Fruit fly (Drosophila melanogaster) whole organism, embryonic: ENCODE data around the gene Mst98Cb.
A peak's percentile ranks its signal among the peaks of the same experiment; 100 is the strongest.

Experiments used
- Abd-B ChIP-seq: fragments of 200-800 bp; sonication (Bioruptor generic); optimal IDR thresholded peaks from 2 replicates; lab custom pipeline; 2018; ENCODE audit warnings: missing biosample characterization, mild to moderate bottlenecking, missing genetic modification characterization, moderate library complexity
- Atf3 ChIP-seq: fragments of 200-800 bp; sonication (Bioruptor generic); optimal IDR thresholded peaks from 3 replicates; lab custom pipeline; 2016; ENCODE audit warnings: missing biosample characterization, missing genetic modification characterization
- B-H2 ChIP-seq: fragments of 200-800 bp; sonication (Bioruptor generic); optimal IDR thresholded peaks from 2 replicates; lab custom pipeline; 2018; ENCODE audit warnings: missing biosample characterization, mild to moderate bottlenecking, missing genetic modification characterization
- Bgb ChIP-seq: fragments of 200-800 bp; sonication (Bioruptor generic); IDR thresholded peaks from 2 replicates; pipeline ENCODE4 v1.3.6; 2022; ENCODE audit warnings: missing biosample characterization, missing genetic modification characterization; ENCODE audit not compliant: partially characterized antibody
- CG1024 ChIP-seq: fragments of 200-800 bp; sonication (Bioruptor generic); IDR thresholded peaks from 2 replicates; pipeline ENCODE4 v1.3.6; 2022; ENCODE audit warnings: missing biosample characterization, missing genetic modification characterization
- CG10321 ChIP-seq: fragments of 200-800 bp; sonication (Bioruptor generic); IDR thresholded peaks from 2 replicates; pipeline ENCODE4 v1.3.6; 2022; ENCODE audit warnings: missing biosample characterization, missing genetic modification characterization
- CG14014 ChIP-seq: fragments of 200-800 bp; sonication (Bioruptor generic); IDR thresholded peaks from 2 replicates; pipeline ENCODE4 v1.3.6; 2022; ENCODE audit warnings: missing biosample characterization, missing genetic modification characterization
- CG14860 ChIP-seq: fragments of 200-800 bp; sonication (Bioruptor generic); IDR thresholded peaks from 3 replicates; pipeline ENCODE4 v1.3.6; 2022; ENCODE audit warnings: missing biosample characterization, missing genetic modification characterization; ENCODE audit not compliant: partially characterized antibody
- CG15011 ChIP-seq: fragments of 200-800 bp; sonication (Bioruptor generic); optimal IDR thresholded peaks from 3 replicates; lab custom pipeline; 2018; ENCODE audit warnings: missing biosample characterization, mild to moderate bottlenecking, missing genetic modification characterization
- CG15073 ChIP-seq: fragments of 200-800 bp; sonication (Bioruptor generic); optimal IDR thresholded peaks from 2 replicates; lab custom pipeline; 2016; ENCODE audit warnings: missing biosample characterization, missing genetic modification characterization
- CG17361 ChIP-seq: fragments of 200-800 bp; sonication (Bioruptor generic); IDR thresholded peaks from 3 replicates; pipeline ENCODE4 v1.3.6; 2022; ENCODE audit warnings: missing biosample characterization, missing genetic modification characterization
- CG18619 ChIP-seq: fragments of 200-800 bp; sonication (Bioruptor generic); optimal IDR thresholded peaks from 3 replicates; lab custom pipeline; 2017; ENCODE audit warnings: missing biosample characterization, mild to moderate bottlenecking, missing genetic modification characterization
- CG2116 ChIP-seq: fragments of 200-800 bp; sonication (Bioruptor generic); optimal IDR thresholded peaks from 3 replicates; lab custom pipeline; 2018; ENCODE audit warnings: missing biosample characterization, mild to moderate bottlenecking, missing genetic modification characterization
- CG2120 ChIP-seq: fragments of 200-800 bp; sonication (Bioruptor generic); optimal IDR thresholded peaks from 3 replicates; lab custom pipeline; 2016; ENCODE audit warnings: missing biosample characterization, missing genetic modification characterization
- CG30403 ChIP-seq: fragments of 200-800 bp; sonication (Bioruptor generic); optimal IDR thresholded peaks from 3 replicates; lab custom pipeline; 2016; ENCODE audit warnings: missing biosample characterization, missing genetic modification characterization
- CG30431 ChIP-seq: fragments of 200-800 bp; sonication (Bioruptor generic); optimal IDR thresholded peaks from 2 replicates; lab custom pipeline; 2017; ENCODE audit warnings: missing biosample characterization, missing genetic modification characterization
- CG31441 ChIP-seq: fragments of 200-800 bp; sonication (Bioruptor generic); IDR thresholded peaks from 2 replicates; pipeline ENCODE4 v1.3.6; 2022; ENCODE audit warnings: missing biosample characterization, missing genetic modification characterization
- CG6175 ChIP-seq: fragments of 200-800 bp; sonication (Bioruptor generic); IDR thresholded peaks from 3 replicates; pipeline ENCODE4 v1.3.6; 2022; ENCODE audit warnings: missing biosample characterization, missing genetic modification characterization
- CG6791 ChIP-seq: fragments of 200-800 bp; sonication (Bioruptor generic); IDR thresholded peaks from 3 replicates; pipeline ENCODE4 v1.3.6; 2022; ENCODE audit warnings: missing biosample characterization, missing genetic modification characterization; ENCODE audit not compliant: partially characterized antibody
- CG6854 ChIP-seq: fragments of 200-800 bp; sonication (Bioruptor generic); optimal IDR thresholded peaks from 3 replicates; lab custom pipeline; 2017; ENCODE audit warnings: missing biosample characterization, mild to moderate bottlenecking, missing genetic modification characterization
- CG7372 ChIP-seq: fragments of 200-800 bp; sonication (Bioruptor generic); IDR thresholded peaks from 2 replicates; pipeline ENCODE4 v1.3.6; 2022; ENCODE audit warnings: missing biosample characterization, missing genetic modification characterization
- CG8944 ChIP-seq: fragments of 200-800 bp; sonication (Bioruptor generic); optimal IDR thresholded peaks from 3 replicates; lab custom pipeline; 2016; ENCODE audit warnings: missing biosample characterization, missing genetic modification characterization
- CG9932 ChIP-seq: fragments of 200-800 bp; sonication (Bioruptor generic); IDR thresholded peaks from 2 replicates; pipeline ENCODE4 v1.3.6; 2022; ENCODE audit warnings: missing biosample characterization, missing genetic modification characterization
- Fer1 ChIP-seq: fragments of 200-800 bp; sonication (Bioruptor generic); optimal IDR thresholded peaks from 2 replicates; lab custom pipeline; 2017; ENCODE audit warnings: missing biosample characterization, mild to moderate bottlenecking, missing genetic modification characterization
- GATAe ChIP-seq: fragments of 200-800 bp; sonication (Bioruptor generic); conservative IDR thresholded peaks from 2 replicates; pipeline ENCODE4 v1.3.6; 2022; ENCODE audit warnings: missing biosample characterization, missing genetic modification characterization
- Hmr ChIP-seq: fragments of 200-800 bp; sonication (Bioruptor generic); optimal IDR thresholded peaks from 3 replicates; lab custom pipeline; 2017; ENCODE audit warnings: mild to moderate bottlenecking, missing biosample characterization, missing genetic modification reagents, missing genetic modification characterization
- Hr3 ChIP-seq: fragments of 200-800 bp; sonication (Bioruptor generic); optimal IDR thresholded peaks from 3 replicates; lab custom pipeline; 2016; ENCODE audit warnings: missing biosample characterization, missing genetic modification characterization
- Hr51 ChIP-seq, 2 experiments: fragments of 200-800 bp; sonication (Bioruptor generic); optimal IDR thresholded peaks; 2 replicates in 1 of 2; 3 replicates in 1 of 2; lab custom pipeline; 2016 to 2018; ENCODE audit warnings: missing biosample characterization in 2 of 2, missing genetic modification characterization in 2 of 2, mild to moderate bottlenecking in 1 of 2, moderate library complexity in 1 of 2
- Lim3 ChIP-seq: fragments of 200-800 bp; sonication (Bioruptor generic); IDR thresholded peaks from 2 replicates; pipeline ENCODE4 v1.3.6; 2022; ENCODE audit warnings: missing biosample characterization, missing genetic modification characterization
- al ChIP-seq: fragments of 200-800 bp; sonication (Bioruptor generic); IDR thresholded peaks from 2 replicates; pipeline ENCODE4 v1.3.6; 2022; ENCODE audit warnings: missing biosample characterization, missing genetic modification characterization
- ash1 ChIP-seq: fragments of 200-800 bp; sonication (Bioruptor generic); optimal IDR thresholded peaks from 2 replicates; lab custom pipeline; 2018; ENCODE audit warnings: missing biosample characterization, mild to moderate bottlenecking, missing genetic modification characterization
- az2 ChIP-seq: fragments of 200-800 bp; sonication (Bioruptor generic); optimal IDR thresholded peaks from 3 replicates; lab custom pipeline; 2016; ENCODE audit warnings: missing biosample characterization, missing genetic modification characterization
- chif ChIP-seq, 2 experiments: fragments of 200-800 bp; sonication (Bioruptor generic); optimal IDR thresholded peaks; 3 replicates each; lab custom pipeline; 2016; ENCODE audit warnings: missing biosample characterization in 2 of 2, missing genetic modification characterization in 2 of 2
- chn ChIP-seq: fragments of 200-800 bp; sonication (Bioruptor generic); optimal IDR thresholded peaks from 2 replicates; lab custom pipeline; 2016; ENCODE audit warnings: missing biosample characterization, missing genetic modification characterization
- da ChIP-seq: fragments of 200-800 bp; sonication (Bioruptor generic); optimal IDR thresholded peaks from 2 replicates; lab custom pipeline; 2016; ENCODE audit warnings: missing biosample characterization, missing genetic modification characterization
- danr ChIP-seq: fragments of 200-800 bp; sonication (Bioruptor generic); IDR thresholded peaks from 2 replicates; pipeline ENCODE4 v1.3.6; 2022; ENCODE audit warnings: missing biosample characterization, missing genetic modification characterization
- disco-r ChIP-seq: fragments of 200-800 bp; sonication (Bioruptor generic); optimal IDR thresholded peaks from 2 replicates; lab custom pipeline; 2016; ENCODE audit warnings: missing biosample characterization, missing genetic modification characterization
- dmrt99B ChIP-seq: fragments of 200-800 bp; sonication (Bioruptor generic); optimal IDR thresholded peaks from 2 replicates; lab custom pipeline; 2018; ENCODE audit warnings: missing biosample characterization, mild to moderate bottlenecking, missing genetic modification characterization, moderate library complexity
- dpn ChIP-seq, 2 experiments: fragments of 200-800 bp; sonication (Bioruptor generic); optimal IDR thresholded peaks; 3 replicates each; lab custom pipeline; 2016; ENCODE audit warnings: missing biosample characterization in 2 of 2, missing genetic modification characterization in 2 of 2
- ewg ChIP-seq: fragments of 200-800 bp; sonication (Bioruptor generic); optimal IDR thresholded peaks from 3 replicates; lab custom pipeline; 2017; ENCODE audit warnings: mild to moderate bottlenecking, missing biosample characterization, missing genetic modification reagents, missing genetic modification characterization
- fd3F ChIP-seq: fragments of 200-800 bp; sonication (Bioruptor generic); optimal IDR thresholded peaks from 2 replicates; lab custom pipeline; 2018; ENCODE audit warnings: missing biosample characterization, mild to moderate bottlenecking, missing genetic modification characterization, moderate library complexity
- kah ChIP-seq: fragments of 200-800 bp; sonication (Bioruptor generic); optimal IDR thresholded peaks from 2 replicates; lab custom pipeline; 2018; ENCODE audit warnings: missing biosample characterization, mild to moderate bottlenecking, missing genetic modification characterization
- mam ChIP-seq: fragments of 200-800 bp; sonication (Bioruptor generic); optimal IDR thresholded peaks from 3 replicates; lab custom pipeline; 2016; ENCODE audit warnings: missing biosample characterization, missing genetic modification characterization
- ro ChIP-seq: fragments of 200-800 bp; sonication (Bioruptor generic); IDR thresholded peaks from 2 replicates; pipeline ENCODE4 v1.3.6; 2022; ENCODE audit warnings: missing biosample characterization, missing genetic modification characterization
- tll ChIP-seq, 2 experiments: fragments of 200-800 bp in 1 of 2; fragments of >200 bp in 1 of 2; sonication (Bioruptor generic) in 1 of 2; optimal IDR thresholded peaks; 2 replicates each; lab custom pipeline; 2017 to 2019; ENCODE audit warnings: missing biosample characterization in 2 of 2, missing genetic modification characterization in 2 of 2, mild to moderate bottlenecking in 1 of 2, moderate library complexity in 1 of 2
- tna ChIP-seq: fragments of 200-800 bp; sonication (Bioruptor generic); IDR thresholded peaks from 2 replicates; pipeline ENCODE4 v1.3.6; 2022; ENCODE audit warnings: missing biosample characterization, missing genetic modification characterization; ENCODE audit not compliant: partially characterized antibody
- toy ChIP-seq: fragments of 200-800 bp; sonication (Bioruptor generic); IDR thresholded peaks from 2 replicates; pipeline ENCODE4 v1.3.6; 2022; ENCODE audit warnings: missing biosample characterization, missing genetic modification characterization
- unc-4 ChIP-seq: fragments of 200-800 bp; sonication (Bioruptor generic); IDR thresholded peaks from 2 replicates; pipeline ENCODE4 v1.3.6; 2022; ENCODE audit warnings: missing biosample characterization, missing genetic modification characterization; ENCODE audit not compliant: partially characterized antibody
- zen2 ChIP-seq: fragments of 200-800 bp; sonication (Bioruptor generic); IDR thresholded peaks from 3 replicates; pipeline ENCODE4 v1.3.6; 2022; ENCODE audit warnings: missing biosample characterization, missing genetic modification characterization; ENCODE audit not compliant: partially characterized antibody

The Mst98Cb gene

DNA sequence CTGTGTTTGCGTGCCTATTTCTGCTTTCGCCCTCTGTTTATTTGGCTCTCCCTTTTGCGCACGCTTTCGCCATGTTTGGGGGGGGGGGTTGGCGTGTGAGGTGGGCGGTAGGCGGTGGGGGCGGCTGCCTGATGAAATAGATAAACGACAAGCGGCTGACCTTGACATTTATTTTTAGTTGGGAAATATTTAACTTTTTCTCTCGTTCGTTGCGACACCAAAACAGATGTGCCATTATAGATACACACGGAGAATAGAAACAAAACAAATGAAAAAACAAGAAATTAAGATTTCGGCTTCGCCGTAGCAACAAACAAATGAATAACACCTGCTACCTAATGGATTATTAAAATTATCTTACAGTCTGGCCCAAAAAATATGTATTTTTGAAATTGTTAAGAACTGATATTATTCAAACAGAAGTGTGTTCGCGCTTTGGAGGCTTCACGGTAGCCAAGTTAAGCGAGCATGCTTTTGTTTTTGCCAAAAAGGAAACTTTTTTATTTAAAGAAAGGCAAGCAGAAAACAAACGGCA lies 39.6 kb downstream of the Mst98Cb start (continued):
- TF ChIP-seq ewg (GFP tag; lab: Kevin White, UChicago) (no peak), GATAe (GFP tag; lab: Robert Waterston, UW) (0 out of 2 replicates have a peak, but pooled peaks have one; percentile 33), mam (GFP tag; lab: Kevin White, UChicago) (peak; percentile 71), Hr3 (GFP tag; lab: Kevin White, UChicago) (peak; percentile 34), ro (GFP tag; lab: Robert Waterston, UW) (no peak), tna (no peak), CG9932 (GFP tag; lab: Robert Waterston, UW) (peak; percentile 86), chn (peak; percentile 3), CG30403 (GFP tag; lab: Kevin White, UChicago) (peak; percentile 63), Hmr (GFP tag; lab: Kevin White, UChicago) (peak; percentile 64), az2 (GFP tag; lab: Kevin White, UChicago) (peak; percentile 47), CG6175 (peak; percentile 58; the same call in 1 of the 3 replicates), Bgb (GFP tag; lab: Robert Waterston, UW) (no peak; the same call in 1 of the 2 replicates), CG17361 (GFP tag; lab: Robert Waterston, UW) (peak; percentile 66; the same call in 2 of the 3 replicates), CG15073 (no peak), CG14860 (GFP tag; lab: Robert Waterston, UW) (no peak), chif (GFP tag; optimal IDR thresholded peaks at IDR 0.05; lab: Kevin White, UChicago) (peak in 1 of 2 experiments; percentile 10), Hr51 (GFP tag; optimal IDR thresholded peaks at IDR 0.05; lab: Kevin White, UChicago) (peak in 1 of 2 experiments; percentile 73), kah (peak; percentile 61), al (peak; percentile 49), Lim3 (no peak), fd3F (GFP tag; lab: Kevin White, UChicago) (peak; percentile 64), toy (GFP tag; lab: Robert Waterston, UW) (peak; percentile 40; the same call in 1 of the 2 replicates), CG2120 (peak; percentile 81), CG31441 (peak; percentile 51; the same call in 1 of the 2 replicates), disco-r (GFP tag; lab: Kevin White, UChicago) (peak; percentile 24), zen2 (no peak), unc-4 (GFP tag; lab: Robert Waterston, UW) (0 out of 2 replicates have a peak, but pooled peaks have one; percentile 19), CG8944 (GFP tag; lab: Kevin White, UChicago) (peak; percentile 19), Atf3 (GFP tag; lab: Kevin White, UChicago) (peak; percentile 31), dmrt99B (tag; lab: Kevin White, UChicago) (peak; percentile 74), CG30431 (GFP tag; lab: Kevin White, UChicago) (no peak), CG10321 (GFP tag; lab: Robert Waterston, UW) (no peak), CG1024 (GFP tag; lab: Robert Waterston, UW) (no peak), Fer1 (peak; percentile 62), da (GFP tag; lab: Kevin White, UChicago) (peak; percentile 8), CG14014 (GFP tag; lab: Robert Waterston, UW) (peak; percentile 43; the same call in 1 of the 2 replicates), danr (GFP tag; lab: Robert Waterston, UW) (peak; percentile 67; the same call in 1 of the 2 replicates), CG6791 (GFP tag; lab: Robert Waterston, UW) (no peak), Abd-B (GFP tag; lab: Kevin White, UChicago) (peak; percentile 54), CG15011 (GFP tag; lab: Kevin White, UChicago) (peak; percentile 15), tll (GFP tag; optimal IDR thresholded peaks at IDR 0.05; lab: Kevin White, UChicago) (no peak), dpn (GFP tag; optimal IDR thresholded peaks at IDR 0.05; lab: Kevin White, UChicago) (peak; percentile 62 to 72), CG18619 (peak; percentile 66), ash1 (GFP tag; lab: Kevin White, UChicago) (no peak), B-H2 (no peak), CG6854 (no peak), CG2116 (GFP tag; lab: Kevin White, UChicago) (no peak), CG7372 (peak; percentile 61)
